Fruit fly (Drosophila melanogaster): ENCODE data around the gene sturkopf.

Gene sturkopf

dm6 chr3L:1320230-1320930 lies 7.2 kb upstream of the sturkopf start (continued):
- TF ChIP-seq mirr (GFP tag; optimal IDR thresholded peaks at IDR 0.05) (peak; percentile 48), Sox100B (GFP tag; optimal IDR thresholded peaks at IDR 0.05) (peak; percentile 7), CG10462 (GFP tag; optimal IDR thresholded peaks at IDR 0.05) (no peak), slbo (GFP tag; IDR thresholded peaks at IDR 0.05) (peak; percentile 29; the same call in 1 of the 2 replicates), Six4 (GFP tag; optimal IDR thresholded peaks at IDR 0.05) (no peak), CG18764 (GFP tag; optimal IDR thresholded peaks at IDR 0.05) (no peak), D19A (tag; optimal IDR thresholded peaks at IDR 0.05) (peak; percentile 42), Dip3 (GFP tag; optimal IDR thresholded peaks at IDR 0.05) (peak; percentile 28), CG13894 (tag; optimal IDR thresholded peaks at IDR 0.05) (no peak), dysf (GFP tag; IDR thresholded peaks at IDR 0.05) (peak; percentile 51; the same call in 2 of the 3 replicates), tio (GFP tag; optimal IDR thresholded peaks at IDR 0.05) (peak; percentile 27), Hr51 (GFP tag; optimal IDR thresholded peaks at IDR 0.05) (peak in 1 of 2 experiments; percentile 26), CG9817 (tag; optimal IDR thresholded peaks at IDR 0.05) (no peak), sug (tag; optimal IDR thresholded peaks at IDR 0.05) (peak; percentile 9), gem (tag; optimal IDR thresholded peaks at IDR 0.05) (peak; percentile 40), Meics (GFP tag; optimal IDR thresholded peaks at IDR 0.05) (peak; percentile 34), CG13424 (tag; optimal IDR thresholded peaks at IDR 0.05) (peak; percentile 5), Gug (GFP tag; IDR thresholded peaks at IDR 0.05) (0 out of 4 replicates have a peak, but pooled peaks have one; percentile 2), Aef1 (GFP tag; IDR thresholded peaks at IDR 0.05) (peak; percentile 20; the same call in 1 of the 3 replicates), row (GFP tag; IDR thresholded peaks at IDR 0.05) (peak; percentile 48), Hr78 (GFP tag; optimal IDR thresholded peaks at IDR 0.05) (peak in 1 of 2 experiments; percentile 99), lilli (GFP tag; optimal IDR thresholded peaks at IDR 0.05) (peak; percentile 25), CG15514 (GFP tag; optimal IDR thresholded peaks at IDR 0.05) (peak; percentile 4), CG3281 (GFP tag; optimal IDR thresholded peaks at IDR 0.05) (peak; percentile 49), CG2678 (tag; optimal IDR thresholded peaks at IDR 0.05) (peak; percentile 49), Atf6 (GFP tag; IDR thresholded peaks at IDR 0.05) (0 out of 2 replicates have a peak, but pooled peaks have one; percentile 36), lab (GFP tag; optimal IDR thresholded peaks at IDR 0.05) (peak; percentile 57), Med (GFP tag) (peak; percentile 33), Ets65A (GFP tag) (peak; percentile 31), gt (GFP tag; IDR thresholded peaks at IDR 0.05) (peak; percentile 10; the same call in 1 of the 2 replicates), exex (tag; optimal IDR thresholded peaks at IDR 0.05) (peak; percentile 75), CG34376 (GFP tag; optimal IDR thresholded peaks at IDR 0.05) (no peak), Pdp1 (GFP tag; optimal IDR thresholded peaks at IDR 0.05) (peak in 1 of 2 experiments; percentile 21), Atf3 (GFP tag; optimal IDR thresholded peaks at IDR 0.05) (no peak), CG10366 (GFP tag; IDR thresholded peaks at IDR 0.05) (peak; percentile 46), ind (GFP tag; optimal IDR thresholded peaks at IDR 0.05) (peak; percentile 15), CG18262 (tag; optimal IDR thresholded peaks at IDR 0.05) (peak; percentile 10), mam (GFP tag; optimal IDR thresholded peaks at IDR 0.05) (peak; percentile 22), CG18599 (GFP tag; optimal IDR thresholded peaks at IDR 0.05) (peak; percentile 22), CG11504 (tag; optimal IDR thresholded peaks at IDR 0.05) (peak; percentile 54), CG14050 (GFP tag; IDR thresholded peaks at IDR 0.05) (no peak), unpg (GFP tag; optimal IDR thresholded peaks at IDR 0.05) (peak; percentile 8), Max (GFP tag; optimal IDR thresholded peaks at IDR 0.05) (peak; percentile 16), CG17361 (GFP tag; IDR thresholded peaks at IDR 0.05) (0 out of 3 replicates have a peak, but pooled peaks have one; percentile 23), Dbx (GFP tag; IDR thresholded peaks at IDR 0.05) (0 out of 3 replicates have a peak, but pooled peaks have one; percentile 24), CG8765 (GFP tag; IDR thresholded peaks at IDR 0.05) (no peak), HLH3B (GFP tag; IDR thresholded peaks at IDR 0.05) (0 out of 2 replicates have a peak, but pooled peaks have one; percentile 26)

Measured in whole organism, embryonic.